Fruit fly (Drosophila melanogaster) whole organism, prepupa: ENCODE measurements around the gene Snap24.

Experiments
- CG32006 ChIP-seq: fragments of 200-800 bp; sonication (Bioruptor generic); optimal IDR thresholded peaks from 3 replicates; lab custom pipeline; 2017; ENCODE audit warnings: missing biosample characterization, mild to moderate bottlenecking, missing genetic modification characterization
- CG6276 ChIP-seq: fragments of 200-800 bp; sonication (Bioruptor generic); optimal IDR thresholded peaks from 2 replicates; lab custom pipeline; 2017; ENCODE audit warnings: missing biosample characterization, mild to moderate bottlenecking, missing genetic modification characterization
- CG6792 ChIP-seq: fragments of 200-800 bp; sonication (Bioruptor generic); optimal IDR thresholded peaks from 3 replicates; lab custom pipeline; 2016; ENCODE audit warnings: missing biosample characterization, missing genetic modification characterization
- CG9139 ChIP-seq: fragments of 200-800 bp; sonication (Bioruptor generic); optimal IDR thresholded peaks from 3 replicates; lab custom pipeline; 2017; ENCODE audit warnings: missing biosample characterization, mild to moderate bottlenecking, missing genetic modification characterization
- achi ChIP-seq: fragments of 200-800 bp; sonication (Bioruptor generic); optimal IDR thresholded peaks from 3 replicates; lab custom pipeline; 2016; ENCODE audit warnings: missing biosample characterization, missing genetic modification characterization
- fd85E ChIP-seq: fragments of 200-800 bp; sonication (Bioruptor generic); optimal IDR thresholded peaks from 3 replicates; lab custom pipeline; 2016; ENCODE audit warnings: missing biosample characterization, missing genetic modification characterization

DNA sequence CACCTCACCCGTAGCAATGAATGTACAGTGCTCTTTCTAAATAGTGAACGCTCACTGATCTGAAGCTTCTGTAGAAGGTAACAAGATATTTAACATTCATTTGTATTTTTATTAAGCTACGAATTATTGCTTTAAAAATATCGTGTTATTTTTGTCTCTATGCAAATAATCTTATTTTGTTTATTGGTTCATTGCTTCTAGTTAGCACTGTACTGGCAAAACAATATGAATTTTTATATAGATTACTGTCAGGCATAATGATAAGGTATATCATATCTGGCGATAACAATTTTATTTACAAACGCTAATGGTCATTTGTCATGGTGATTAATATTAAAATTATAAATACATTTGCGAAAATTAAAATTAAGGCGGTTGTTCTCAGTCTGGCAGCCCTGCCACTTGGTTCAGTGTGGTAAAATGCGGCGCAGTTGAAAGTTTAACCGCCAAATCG is 8.6 kb upstream of the Snap24 start, which contains the start of gene CG9471:
- TF ChIP-seq achi (GFP tag; lab: Kevin White, UChicago) = peak; percentile 95
- TF ChIP-seq CG6792 (GFP tag; lab: Kevin White, UChicago) = peak; percentile 96
- peak; percentile 90 for TF ChIP-seq CG32006
- TF ChIP-seq fd85E (GFP tag; lab: Kevin White, UChicago) = peak; percentile 83
- peak; percentile 90 for TF ChIP-seq CG6276 (GFP tag; lab: Kevin White, UChicago)
- TF ChIP-seq CG9139 = peak; percentile 80
